Worm (Caenorhabditis elegans) whole organism, L3 larva: ENCODE results near the gene col-127.
A peak's percentile ranks its signal among the peaks of the same experiment; 100 is the strongest.

Experiments used
- R02D3.7 ChIP-seq: fragments of 150-350 bp; optimal IDR thresholded peaks from 2 replicates; lab custom pipeline; 2014; ENCODE audit warnings: missing biosample characterization, missing genetic modification characterization
- ZK546.5 ChIP-seq: sonication (generic microtip); optimal IDR thresholded peaks from 2 replicates; lab custom pipeline; 2017; ENCODE audit warnings: missing biosample characterization, missing genetic modification characterization
- aly-2 ChIP-seq: fragments of 150-350 bp; optimal IDR thresholded peaks from 2 replicates; lab custom pipeline; 2014; ENCODE audit warnings: missing biosample characterization, missing genetic modification characterization
- ceh-16 ChIP-seq: sonication (generic microtip); optimal IDR thresholded peaks from 2 replicates; lab custom pipeline; 2017; ENCODE audit warnings: missing biosample characterization, missing genetic modification characterization
- ceh-28 ChIP-seq: fragments of 150-350 bp; optimal IDR thresholded peaks from 2 replicates; lab custom pipeline; 2014; ENCODE audit warnings: missing biosample characterization, missing genetic modification reagents, missing genetic modification characterization
- ceh-82 ChIP-seq: fragments of 150-350 bp; optimal IDR thresholded peaks from 2 replicates; lab custom pipeline; 2014; ENCODE audit warnings: missing biosample characterization, missing genetic modification characterization
- ceh-9 ChIP-seq: sonication (generic microtip); optimal IDR thresholded peaks from 2 replicates; lab custom pipeline; 2018; ENCODE audit warnings: missing biosample characterization, missing genetic modification characterization
- daf-12 ChIP-seq: fragments of 150-350 bp; optimal IDR thresholded peaks from 2 replicates; lab custom pipeline; 2014; ENCODE audit warnings: missing biosample characterization, missing genetic modification reagents, missing genetic modification characterization
- egl-27 ChIP-seq: sonication (generic microtip); optimal IDR thresholded peaks from 4 replicates; lab custom pipeline; 2017; ENCODE audit warnings: missing biosample characterization, missing genetic modification reagents, missing genetic modification characterization
- egl-5 ChIP-seq: fragments of 150-350 bp; optimal IDR thresholded peaks from 2 replicates; lab custom pipeline; 2017; ENCODE audit warnings: missing biosample characterization, missing genetic modification reagents, missing genetic modification characterization, inconsistent platforms
- elt-2 ChIP-seq: sonication (generic microtip); optimal IDR thresholded peaks from 2 replicates; lab custom pipeline; 2016; ENCODE audit warnings: missing genetic modification reagents, mild to moderate bottlenecking, missing genetic modification characterization, missing compliant biosample characterization
- elt-3 ChIP-seq, 3 experiments: fragments of 150-350 bp in 1 of 3; sonication (generic microtip) in 2 of 3; optimal IDR thresholded peaks; 2 replicates in 2 of 3; 4 replicates in 1 of 3; lab custom pipeline; 2014 to 2017; ENCODE audit warnings: missing biosample characterization in 3 of 3, missing genetic modification characterization in 3 of 3
- eor-1 ChIP-seq, 2 experiments: fragments of 150-350 bp; optimal IDR thresholded peaks; 2 replicates each; lab custom pipeline; 2014 to 2018; ENCODE audit warnings: missing biosample characterization in 2 of 2, missing genetic modification characterization in 2 of 2
- fkh-10 ChIP-seq: sonication (generic microtip); optimal IDR thresholded peaks from 2 replicates; lab custom pipeline; 2017; ENCODE audit warnings: missing biosample characterization, missing genetic modification reagents, missing genetic modification characterization
- fkh-2 ChIP-seq: fragments of 150-350 bp; optimal IDR thresholded peaks from 2 replicates; lab custom pipeline; 2014; ENCODE audit warnings: missing biosample characterization, missing genetic modification reagents, missing genetic modification characterization
- hmg-11 ChIP-seq: sonication (generic microtip); optimal IDR thresholded peaks from 2 replicates; lab custom pipeline; 2016; ENCODE audit warnings: missing genetic modification characterization, missing compliant biosample characterization
- lin-15B ChIP-seq: fragments of 150-350 bp; optimal IDR thresholded peaks from 2 replicates; lab custom pipeline; 2014; ENCODE audit warnings: missing biosample characterization, missing genetic modification characterization
- lin-39 ChIP-seq: fragments of 150-350 bp; optimal IDR thresholded peaks from 2 replicates; lab custom pipeline; 2018; ENCODE audit warnings: missing biosample characterization, missing genetic modification reagents, missing genetic modification characterization
- lsy-12 ChIP-seq: sonication (generic microtip); optimal IDR thresholded peaks from 2 replicates; lab custom pipeline; 2016; ENCODE audit warnings: mild to moderate bottlenecking, missing genetic modification characterization, missing compliant biosample characterization
- mdl-1 ChIP-seq: fragments of 150-350 bp; optimal IDR thresholded peaks from 2 replicates; lab custom pipeline; 2014; ENCODE audit warnings: missing biosample characterization, missing genetic modification characterization
- nfya-1 ChIP-seq: sonication (generic microtip); optimal IDR thresholded peaks from 2 replicates; lab custom pipeline; 2017; ENCODE audit warnings: missing genetic modification characterization, mild to moderate bottlenecking, missing compliant biosample characterization, antibody characterized with exemption, moderate library complexity; ENCODE audit not compliant: insufficient read depth
- nhr-11 ChIP-seq: fragments of 150-350 bp; optimal IDR thresholded peaks from 2 replicates; lab custom pipeline; 2014; ENCODE audit warnings: missing biosample characterization, missing genetic modification characterization
- nhr-12 ChIP-seq: fragments of 150-350 bp; optimal IDR thresholded peaks from 2 replicates; lab custom pipeline; 2014; ENCODE audit warnings: missing biosample characterization, missing genetic modification characterization
- nhr-23 ChIP-seq: fragments of 150-350 bp; optimal IDR thresholded peaks from 2 replicates; lab custom pipeline; 2014; ENCODE audit warnings: missing biosample characterization, missing genetic modification reagents, missing genetic modification characterization
- nhr-237 ChIP-seq: fragments of 150-350 bp; optimal IDR thresholded peaks from 2 replicates; lab custom pipeline; 2014; ENCODE audit warnings: missing biosample characterization, missing genetic modification characterization
- nhr-25 ChIP-seq: sonication (generic microtip); optimal IDR thresholded peaks from 2 replicates; lab custom pipeline; 2017; ENCODE audit warnings: missing biosample characterization, missing genetic modification characterization
- nhr-43 ChIP-seq: sonication (generic microtip); optimal IDR thresholded peaks from 2 replicates; lab custom pipeline; 2016; ENCODE audit warnings: mild to moderate bottlenecking, missing genetic modification characterization, missing compliant biosample characterization; ENCODE audit not compliant: poor library complexity, severe bottlenecking
- nhr-67 ChIP-seq: fragments of 150-350 bp; optimal IDR thresholded peaks from 2 replicates; lab custom pipeline; 2014; ENCODE audit warnings: missing biosample characterization, missing genetic modification characterization
- nhr-76 ChIP-seq: fragments of 150-350 bp; sonication (generic microtip); optimal IDR thresholded peaks from 5 replicates; lab custom pipeline; 2014; ENCODE audit warnings: missing biosample characterization, missing genetic modification characterization
- pha-4 ChIP-seq: fragments of 150-350 bp; optimal IDR thresholded peaks from 2 replicates; lab custom pipeline; 2014; ENCODE audit warnings: missing biosample characterization, missing genetic modification reagents, missing genetic modification characterization
- pqm-1 ChIP-seq: fragments of 150-350 bp; optimal IDR thresholded peaks from 2 replicates; lab custom pipeline; 2017; ENCODE audit warnings: missing biosample characterization, missing genetic modification characterization, inconsistent platforms
- sea-2 ChIP-seq: fragments of 150-350 bp; sonication (generic microtip); optimal IDR thresholded peaks from 4 replicates; lab custom pipeline; 2014; ENCODE audit warnings: missing biosample characterization, missing genetic modification reagents, missing genetic modification characterization
- skn-1 ChIP-seq: fragments of 150-350 bp; optimal IDR thresholded peaks from 2 replicates; lab custom pipeline; 2014; ENCODE audit warnings: missing biosample characterization, missing genetic modification characterization
- snpc-4 ChIP-seq: fragments of 150-350 bp; optimal IDR thresholded peaks from 2 replicates; lab custom pipeline; 2014; ENCODE audit warnings: missing biosample characterization, missing genetic modification characterization
- tbx-2 ChIP-seq: sonication (generic microtip); optimal IDR thresholded peaks from 2 replicates; lab custom pipeline; 2016; ENCODE audit warnings: mild to moderate bottlenecking, missing genetic modification characterization, missing compliant biosample characterization
- unc-39 ChIP-seq: sonication (generic microtip); optimal IDR thresholded peaks from 4 replicates; lab custom pipeline; 2017; ENCODE audit warnings: missing biosample characterization, missing genetic modification characterization
- unc-62 ChIP-seq: fragments of 150-350 bp; sonication (generic microtip); optimal IDR thresholded peaks from 4 replicates; lab custom pipeline; 2014; ENCODE audit warnings: missing biosample characterization, missing genetic modification reagents, missing genetic modification characterization
- zag-1 ChIP-seq: fragments of 150-350 bp; optimal IDR thresholded peaks from 2 replicates; lab custom pipeline; 2014; ENCODE audit warnings: missing biosample characterization, missing genetic modification characterization
- ztf-4 ChIP-seq: fragments of 150-350 bp; optimal IDR thresholded peaks from 2 replicates; lab custom pipeline; 2014; ENCODE audit warnings: missing biosample characterization, missing genetic modification characterization

col-127 gene

ce11 chrIV:11266090-11266489 lies at the start of gene col-127:
TSS of gene col-127 (minus strand) at chrIV:11266190.
- TF ChIP-seq aly-2 = no peak
- TF ChIP-seq nhr-11 (tag; lab: Kevin White, UChicago) = no peak
- TF ChIP-seq fkh-2 = no peak
- TF ChIP-seq lsy-12 (tag; lab: Kevin White, UChicago) = no peak
- TF ChIP-seq zag-1 (tag; lab: Kevin White, UChicago) = no peak
- TF ChIP-seq ztf-4 = no peak
- no peak for TF ChIP-seq egl-27
- TF ChIP-seq nhr-23 (tag; lab: Kevin White, UChicago) = no peak
- TF ChIP-seq mdl-1 = no peak
- no peak for TF ChIP-seq ceh-28 (tag; lab: Kevin White, UChicago)
- TF ChIP-seq nhr-67 (tag; lab: Kevin White, UChicago) = no peak
- no peak for TF ChIP-seq tbx-2 (tag; lab: Kevin White, UChicago)

- TF ChIP-seq pqm-1 (no peak), ZK546.5 (tag; lab: Kevin White, UChicago) (no peak), zag-1 (tag; lab: Kevin White, UChicago) (no peak), nhr-12 (tag; lab: Kevin White, UChicago) (no peak), ceh-16 (tag; lab: Kevin White, UChicago) (no peak), ceh-82 (tag; lab: Kevin White, UChicago) (no peak), pha-4 (no peak), ztf-4 (no peak), mdl-1 (no peak), R02D3.7 (tag; lab: Kevin White, UChicago) (no peak)
Measured at ce11 chrIV:11315688-11316087, 49.7 kb upstream of the col-127 start.

- TF ChIP-seq nfya-1 (tag; lab: Kevin White, UChicago) = peak; percentile 62
- peak; percentile 63 for TF ChIP-seq nhr-23 (tag; lab: Kevin White, UChicago)
- no peak for TF ChIP-seq eor-1 (tag; optimal IDR thresholded peaks at IDR 0.05; lab: Kevin White, UChicago)
- TF ChIP-seq pha-4 = peak; percentile 60
- TF ChIP-seq lsy-12 (tag; lab: Kevin White, UChicago) = no peak
- TF ChIP-seq egl-27 = no peak
- no peak for TF ChIP-seq fkh-10 (GFP tag; lab: Kevin White, UChicago)
- peak; percentile 25 for TF ChIP-seq hmg-11
- peak; percentile 3 for TF ChIP-seq nhr-25
- no peak for TF ChIP-seq skn-1
- peak; percentile 18 for TF ChIP-seq snpc-4
- peak; percentile 68 for TF ChIP-seq nhr-43
- TF ChIP-seq lin-15B = peak; percentile 85
- no peak for TF ChIP-seq elt-2 (tag; lab: Kevin White, UChicago)
Measured at ce11 chrIV:11314885-11315284, 48.9 kb upstream of the col-127 start, which contains the start of the genes B0035.3, B0035.22 and pfd-4. TSS of gene B0035.3 (minus strand) at chrIV:11314998. TSS of gene B0035.22 (plus strand) at chrIV:11315153. TSS of gene pfd-4 (plus strand) at chrIV:11315207.

DNA sequence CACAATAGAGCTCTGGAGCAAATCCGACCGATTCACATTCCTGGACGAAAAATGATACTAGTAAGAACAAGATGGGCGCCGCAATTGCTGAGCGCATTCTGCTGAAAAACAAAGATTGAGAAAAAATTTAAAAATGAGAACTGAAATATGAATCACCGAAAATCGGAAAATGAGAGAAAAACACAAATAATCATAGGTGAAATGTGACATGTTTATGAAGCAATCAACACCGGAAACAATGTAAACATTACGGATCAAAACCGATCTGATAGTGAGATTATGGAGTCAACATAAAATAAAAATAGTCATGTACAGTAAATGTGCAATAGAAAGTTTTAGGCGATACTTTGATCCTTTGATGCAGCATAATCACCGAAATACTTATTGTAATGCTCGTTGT lies 47.9 kb upstream of the col-127 start, which contains the start of gene dnj-2:
dnj-2 (minus strand) TSS at position 101 of the 400 bp plus-strand sequence.
- TF ChIP-seq nhr-11 (tag; lab: Kevin White, UChicago) (no peak), ceh-9 (no peak), tbx-2 (tag; lab: Kevin White, UChicago) (no peak), daf-12 (no peak), snpc-4 (no peak), unc-62 (GFP tag; lab: Kevin White, UChicago) (no peak), lsy-12 (tag; lab: Kevin White, UChicago) (no peak), fkh-2 (no peak), ztf-4 (no peak), mdl-1 (no peak), nhr-23 (tag; lab: Kevin White, UChicago) (no peak), pha-4 (no peak), sea-2 (no peak), nhr-237 (tag; lab: Kevin White, UChicago) (no peak), nhr-76 (no peak), egl-27 (no peak)

ce11 chrIV:11311484-11311883 lies 45.5 kb upstream of the col-127 start:
- TF ChIP-seq elt-3 (tag; optimal IDR thresholded peaks at IDR 0.05; lab: Kevin White, UChicago) (no peak), nhr-237 (tag; lab: Kevin White, UChicago) (no peak), egl-5 (tag; lab: Kevin White, UChicago) (no peak), lsy-12 (tag; lab: Kevin White, UChicago) (no peak), zag-1 (tag; lab: Kevin White, UChicago) (no peak), fkh-10 (GFP tag; lab: Kevin White, UChicago) (no peak), unc-39 (tag; lab: Kevin White, UChicago) (no peak), ceh-9 (no peak), pqm-1 (no peak), eor-1 (tag; optimal IDR thresholded peaks at IDR 0.05; lab: Kevin White, UChicago) (no peak), lin-39 (tag; lab: Kevin White, UChicago) (no peak), sea-2 (no peak)
